Worm (Caenorhabditis elegans): ENCODE results near the gene F11C7.7.
A peak's percentile ranks its signal among the peaks of the same experiment; 100 is the strongest.

Gene F11C7.7

DNA sequence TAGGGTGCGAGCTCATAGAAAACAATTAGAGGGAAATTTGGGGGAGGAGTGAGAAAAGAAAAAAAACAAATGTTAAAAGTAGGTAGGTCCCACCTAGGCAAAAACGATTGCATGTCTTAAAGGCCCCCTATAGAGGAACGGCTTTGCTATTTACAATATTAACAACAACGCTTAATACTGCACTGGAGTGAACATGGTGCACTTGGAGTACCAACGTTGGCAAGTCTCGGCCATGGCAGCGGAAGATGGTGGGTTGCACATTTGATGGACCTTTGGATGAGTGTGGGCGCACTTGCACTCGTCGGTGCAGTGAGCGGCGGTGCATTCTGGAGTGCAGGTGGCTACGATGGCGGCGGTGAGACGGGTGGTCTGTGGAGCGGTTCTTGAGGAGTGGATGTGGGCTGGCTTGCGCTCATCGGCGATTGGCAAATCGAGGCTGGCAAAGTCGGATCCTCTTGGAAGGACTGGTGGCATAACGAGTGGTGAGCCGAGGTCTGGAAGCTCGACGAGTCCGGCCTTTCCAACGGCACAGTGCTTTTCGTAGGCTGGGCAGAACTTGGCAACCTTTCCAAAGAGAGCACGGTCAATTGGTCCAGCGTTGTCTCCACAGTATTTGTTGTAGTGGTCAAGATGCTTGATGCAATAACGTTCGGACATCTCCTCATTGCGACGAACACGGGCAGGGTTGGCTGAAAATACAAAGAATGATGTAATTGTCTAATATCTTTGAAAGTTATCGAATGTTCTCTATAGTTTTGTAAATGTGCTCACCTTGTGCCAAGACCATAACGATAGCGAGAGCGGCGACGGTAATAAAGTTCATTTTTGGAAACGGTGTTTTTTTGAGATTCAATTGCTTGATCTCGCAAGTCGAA is 22.4 kb downstream of the F11C7.7 start (continued):
- TF ChIP-seq Y48G9A.11 (GFP tag; IDR thresholded peaks at IDR 0.05) (no peak), gei-8 (GFP tag; optimal IDR thresholded peaks at IDR 0.05) (no peak), zip-2 (tag; optimal IDR thresholded peaks at IDR 0.05) (no peak), fos-1 (tag; optimal IDR thresholded peaks at IDR 0.05) (no peak), pha-4 (GFP tag; IDR thresholded peaks at IDR 0.05) (no peak), pha-4 (tag; optimal IDR thresholded peaks at IDR 0.05) (no peak), egl-27 (tag; optimal IDR thresholded peaks at IDR 0.05) (no peak), ctbp-1 (GFP tag; IDR thresholded peaks at IDR 0.05) (peak; percentile 36; the same call in 1 of the 2 replicates), F10B5.3 (tag; optimal IDR thresholded peaks at IDR 0.05) (no peak), nhr-111 (GFP tag; optimal IDR thresholded peaks at IDR 0.05) (no peak), ceh-82 (tag; optimal IDR thresholded peaks at IDR 0.05) (no peak), mep-1 (tag; optimal IDR thresholded peaks at IDR 0.05) (peak; percentile 58), daf-16 (GFP tag; optimal IDR thresholded peaks at IDR 0.05) (no peak), daf-16 (tag; optimal IDR thresholded peaks at IDR 0.05) (no peak), hmg-1.1 (GFP tag; IDR thresholded peaks at IDR 0.05) (no peak), php-3 (GFP tag; IDR thresholded peaks at IDR 0.05) (no peak), lsy-2 (tag; optimal IDR thresholded peaks at IDR 0.05) (peak in 1 of 2 experiments; percentile 30), attf-4 (tag; optimal IDR thresholded peaks at IDR 0.05) (no peak), rbr-2 (tag; optimal IDR thresholded peaks at IDR 0.05) (no peak), dve-1 (tag; optimal IDR thresholded peaks at IDR 0.05; ENCODE audit: insufficient read depth) (no peak), aly-2 (tag; optimal IDR thresholded peaks at IDR 0.05) (no peak), vab-7 (GFP tag; IDR thresholded peaks at IDR 0.05) (no peak), nhr-102 (tag; optimal IDR thresholded peaks at IDR 0.05) (peak; percentile 43), nhr-42 (GFP tag; IDR thresholded peaks at IDR 0.05) (0 out of 2 replicates have a peak, but pooled peaks have one; percentile 38), pqm-1 (tag; optimal IDR thresholded peaks at IDR 0.05) (no peak), snpc-1.2 (GFP tag; IDR thresholded peaks at IDR 0.05) (no peak), lin-1 (GFP tag; IDR thresholded peaks at IDR 0.05) (no peak), ceh-44 (GFP tag; IDR thresholded peaks at IDR 0.05) (0 out of 2 replicates have a peak, but pooled peaks have one; percentile 11), daf-8 (GFP tag; IDR thresholded peaks at IDR 0.05) (no peak), dmd-8 (GFP tag; IDR thresholded peaks at IDR 0.05) (no peak), Y105C5A.15 (GFP tag; IDR thresholded peaks at IDR 0.05) (no peak), ama-1 (optimal IDR thresholded peaks at IDR 0.05) (peak; percentile 95), R02D3.7 (tag; optimal IDR thresholded peaks at IDR 0.05) (no peak), hif-1 (tag; optimal IDR thresholded peaks at IDR 0.05) (no peak), nhr-237 (tag; optimal IDR thresholded peaks at IDR 0.05) (peak; percentile 28), unc-39 (tag; optimal IDR thresholded peaks at IDR 0.05) (no peak), nhr-25 (tag; optimal IDR thresholded peaks at IDR 0.05; ENCODE audit: borderline replicate concordance, insufficient read depth) (peak; percentile 6), ceh-28 (tag; optimal IDR thresholded peaks at IDR 0.05) (no peak), dmd-6 (GFP tag; IDR thresholded peaks at IDR 0.05) (no peak), zip-11 (GFP tag; IDR thresholded peaks at IDR 0.05) (0 out of 2 replicates have a peak, but pooled peaks have one; percentile 27), set-16 (GFP tag; IDR thresholded peaks at IDR 0.05) (peak; percentile 97), lir-3 (tag; optimal IDR thresholded peaks at IDR 0.05) (no peak), sdz-12 (GFP tag; optimal IDR thresholded peaks at IDR 0.05) (no peak), spr-1 (tag; optimal IDR thresholded peaks at IDR 0.05) (no peak), mes-2 (tag; optimal IDR thresholded peaks at IDR 0.05; ENCODE audit: poor library complexity, severe bottlenecking) (peak; percentile 7), unc-130 (GFP tag; optimal IDR thresholded peaks at IDR 0.05) (no peak), nhr-6 (tag; optimal IDR thresholded peaks at IDR 0.05) (peak; percentile 15), mxl-3 (GFP tag; optimal IDR thresholded peaks at IDR 0.05) (no peak), zfp-3 (GFP tag; conservative IDR thresholded peaks at IDR 0.05) (no peak), madf-9 (GFP tag; conservative IDR thresholded peaks at IDR 0.05) (no peak)

Measured in whole organism, L4 larva.